Worm (Caenorhabditis elegans) whole organism, L4/young adult: ENCODE data around the gene F28C1.1.

Experiments
- W03F9.2 ChIP-seq: fragments of 150-350 bp; optimal IDR thresholded peaks from 2 replicates; lab custom pipeline; 2014; ENCODE audit warnings: missing biosample characterization, missing genetic modification characterization
- dao-5 ChIP-seq: sonication (generic microtip); optimal IDR thresholded peaks from 2 replicates; lab custom pipeline; 2016; ENCODE audit warnings: missing genotype, missing genetic modification characterization, moderate library complexity, missing compliant biosample characterization
- him-1 ChIP-seq: sonication (generic microtip); optimal IDR thresholded peaks from 2 replicates; lab custom pipeline; 2016; ENCODE audit warnings: missing genotype, missing genetic modification reagents, missing genetic modification characterization, missing compliant biosample characterization

The F28C1.1 gene

DNA sequence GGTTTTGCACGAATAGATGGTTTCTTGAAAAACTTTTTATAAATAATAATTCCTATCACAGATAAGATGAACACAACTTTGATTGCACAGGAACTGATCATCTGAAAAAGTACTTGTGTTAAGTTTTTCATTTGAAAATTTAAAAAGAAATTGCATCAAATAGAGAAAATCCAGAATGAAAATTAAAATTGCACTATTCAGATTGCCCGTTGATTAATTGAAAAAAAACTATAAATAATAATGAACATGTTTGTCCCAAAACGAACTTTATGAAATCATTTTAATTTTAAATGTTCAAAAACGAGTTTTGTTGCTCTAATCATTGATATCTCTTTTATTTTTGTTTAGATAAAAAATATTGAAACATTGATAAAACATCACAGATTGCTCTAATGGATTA is 33.3 kb upstream of the F28C1.1 start, which contains the start of gene cdr-3:
TSS of gene cdr-3 (minus strand) at position 101 of the 400 bp plus-strand sequence.
- TF ChIP-seq dao-5 (tag; lab: Kevin White, UChicago) (no peak), him-1 (tag; lab: Kevin White, UChicago) (no peak), W03F9.2 (tag; lab: Kevin White, UChicago) (no peak)

ce11 chrV:12418292-12418691 is 32.3 kb upstream of the F28C1.1 start, which contains the start of gene C54D10.3:
Gene C54D10.3, plus strand, starts transcription at chrV:12418592.
- TF ChIP-seq him-1 (tag; lab: Kevin White, UChicago), result no peak
- TF ChIP-seq W03F9.2 (tag; lab: Kevin White, UChicago), result no peak
- no peak for TF ChIP-seq dao-5 (tag; lab: Kevin White, UChicago)

ce11 chrV:12420843-12421242 is 29.8 kb upstream of the F28C1.1 start, which contains the start of gene C54D10.4:
Gene C54D10.4, minus strand, starts transcription at chrV:12420943.
- TF ChIP-seq W03F9.2 (tag; lab: Kevin White, UChicago), result no peak
- no peak for TF ChIP-seq him-1 (tag; lab: Kevin White, UChicago)
- no peak for TF ChIP-seq dao-5 (tag; lab: Kevin White, UChicago)

- TF ChIP-seq him-1 (tag; lab: Kevin White, UChicago) (no peak), W03F9.2 (tag; lab: Kevin White, UChicago) (no peak), dao-5 (tag; lab: Kevin White, UChicago) (no peak)
Observed at ce11 chrV:12421360-12421759, 29.2 kb upstream of the F28C1.1 start.

DNA sequence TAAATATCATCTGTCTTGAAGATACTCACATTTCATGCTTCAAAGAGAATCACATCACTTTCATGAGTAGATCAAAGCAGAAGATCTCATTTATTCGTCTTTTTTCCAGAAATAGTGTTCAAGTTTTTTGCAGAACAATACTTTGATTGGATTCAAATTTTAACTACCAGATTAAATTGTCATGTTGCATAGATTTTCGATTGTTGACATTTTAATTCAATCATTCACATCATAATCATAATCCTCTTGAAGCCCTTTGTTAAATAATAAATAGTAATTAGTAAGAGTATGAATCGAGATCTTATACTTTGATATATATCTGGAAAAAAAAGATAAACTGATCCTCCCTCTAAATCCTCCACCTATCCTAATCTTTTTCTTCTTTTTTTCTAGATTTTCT is 22.8 kb upstream of the F28C1.1 start:
- TF ChIP-seq W03F9.2 (tag; lab: Kevin White, UChicago) (no peak), him-1 (tag; lab: Kevin White, UChicago) (no peak), dao-5 (tag; lab: Kevin White, UChicago) (no peak)

DNA sequence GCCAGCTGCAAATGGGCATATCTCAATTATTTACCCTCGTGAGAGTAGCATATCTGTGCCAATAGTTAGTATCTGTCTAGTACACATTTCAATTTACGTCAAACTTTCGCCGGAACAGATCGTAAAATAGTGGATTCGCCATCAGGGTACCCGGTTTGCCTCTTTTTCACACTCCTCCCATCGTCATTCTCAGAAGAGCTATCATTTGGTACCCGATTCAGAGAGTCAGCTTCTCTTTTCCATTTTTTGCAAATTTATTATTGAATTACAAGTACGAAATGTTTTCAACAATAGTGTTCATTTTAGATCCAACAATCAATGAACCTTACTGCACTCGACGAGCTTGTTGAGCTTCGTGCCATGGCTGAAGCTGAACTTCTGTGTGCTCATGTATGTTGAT is 21.6 kb upstream of the F28C1.1 start, which contains the start of gene C54D10.5:
TSS of gene C54D10.5 (plus strand) at position 301 of the 400 bp plus-strand sequence.
- no peak for TF ChIP-seq dao-5 (tag; lab: Kevin White, UChicago)
- TF ChIP-seq him-1 (tag; lab: Kevin White, UChicago), result no peak
- no peak for TF ChIP-seq W03F9.2 (tag; lab: Kevin White, UChicago)

ce11 chrV:12432111-12432510 is 18.5 kb upstream of the F28C1.1 start, which contains the start of gene C54D10.13:
Gene C54D10.13, minus strand, starts transcription at chrV:12432289.
- no peak for TF ChIP-seq dao-5 (tag; lab: Kevin White, UChicago)

DNA sequence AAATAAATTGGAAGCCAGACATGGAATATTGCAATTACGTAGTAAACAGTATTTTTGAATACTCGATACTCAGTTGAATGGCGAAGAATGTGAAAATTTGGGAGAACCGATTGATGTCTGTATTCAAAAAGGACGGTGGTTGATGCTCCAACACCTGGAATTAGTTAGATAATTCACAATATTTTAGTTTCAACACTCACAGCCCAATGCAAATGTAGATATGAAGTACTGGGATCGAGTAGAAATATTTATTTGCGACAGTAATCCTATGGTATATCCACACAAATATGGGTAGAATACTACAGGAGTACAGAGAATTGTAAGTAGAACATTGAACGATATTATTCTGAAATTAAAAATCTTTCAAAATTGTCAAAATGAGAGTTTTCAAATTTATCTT is 17.5 kb upstream of the F28C1.1 start:
- no peak for TF ChIP-seq dao-5 (tag; lab: Kevin White, UChicago)
- no peak for TF ChIP-seq W03F9.2 (tag; lab: Kevin White, UChicago)
- TF ChIP-seq him-1 (tag; lab: Kevin White, UChicago), result no peak

DNA sequence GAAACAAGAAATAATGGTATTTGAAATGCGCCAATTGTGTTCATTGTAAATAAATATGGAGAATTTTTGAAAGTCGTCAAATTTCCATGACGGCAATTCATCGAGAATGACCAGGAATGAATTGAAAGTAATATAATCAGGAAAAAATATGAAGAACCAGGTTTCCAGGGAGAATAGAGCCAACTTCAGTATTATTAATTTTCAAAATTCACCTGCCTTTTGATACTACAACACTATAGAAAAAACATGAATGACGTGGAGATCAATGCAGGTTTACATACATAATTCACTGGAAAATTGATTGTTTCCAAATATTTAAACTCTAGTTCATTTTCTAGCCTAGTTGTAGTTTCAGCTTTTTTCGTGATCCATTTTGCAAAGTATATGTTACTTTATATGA is 16.9 kb upstream of the F28C1.1 start, which contains the start of gene srh-25:
TSS of gene srh-25 (minus strand) at position 101 of the 400 bp plus-strand sequence.
- TF ChIP-seq W03F9.2 (tag; lab: Kevin White, UChicago) (no peak), him-1 (tag; lab: Kevin White, UChicago) (no peak), dao-5 (tag; lab: Kevin White, UChicago) (no peak)

ce11 chrV:12441420-12441819 is 9.2 kb upstream of the F28C1.1 start, which contains the start of gene pals-37:
Gene pals-37, minus strand, starts transcription at chrV:12441520.
- TF ChIP-seq him-1 (tag; lab: Kevin White, UChicago) (no peak), W03F9.2 (tag; lab: Kevin White, UChicago) (no peak), dao-5 (tag; lab: Kevin White, UChicago) (no peak)

ce11 chrV:12443754-12444153 is 6.9 kb upstream of the F28C1.1 start, which contains the start of gene pals-39:
Gene pals-39, minus strand, starts transcription at chrV:12443854.
- no peak for TF ChIP-seq him-1 (tag; lab: Kevin White, UChicago)
- TF ChIP-seq W03F9.2 (tag; lab: Kevin White, UChicago), result no peak
- no peak for TF ChIP-seq dao-5 (tag; lab: Kevin White, UChicago)

- TF ChIP-seq him-1 (tag; lab: Kevin White, UChicago) (no peak), W03F9.2 (tag; lab: Kevin White, UChicago) (no peak), dao-5 (tag; lab: Kevin White, UChicago) (no peak)
Observed at ce11 chrV:12446895-12447294, 3.7 kb upstream of the F28C1.1 start, which contains the start of the genes pals-38 and C54D10.9. Gene pals-38, minus strand, starts transcription at chrV:12446995. Gene C54D10.9, plus strand, starts transcription at chrV:12447153.

- no peak for TF ChIP-seq him-1 (tag; lab: Kevin White, UChicago)
- TF ChIP-seq dao-5 (tag; lab: Kevin White, UChicago), result no peak
- TF ChIP-seq W03F9.2 (tag; lab: Kevin White, UChicago), result no peak
Observed at ce11 chrV:12449902-12450301, 703 bp upstream of the F28C1.1 start, which contains the start of gene C54D10.10. Gene C54D10.10, minus strand, starts transcription at chrV:12450002.

- TF ChIP-seq him-1 (tag; lab: Kevin White, UChicago), result peak; percentile 12
- TF ChIP-seq W03F9.2 (tag; lab: Kevin White, UChicago), result no peak
Observed at ce11 chrV:12455695-12456094, 5.1 kb downstream of the F28C1.1 start.
